Fruit fly (Drosophila melanogaster): ENCODE data around the gene Pex19.

Pex19 gene

DNA sequence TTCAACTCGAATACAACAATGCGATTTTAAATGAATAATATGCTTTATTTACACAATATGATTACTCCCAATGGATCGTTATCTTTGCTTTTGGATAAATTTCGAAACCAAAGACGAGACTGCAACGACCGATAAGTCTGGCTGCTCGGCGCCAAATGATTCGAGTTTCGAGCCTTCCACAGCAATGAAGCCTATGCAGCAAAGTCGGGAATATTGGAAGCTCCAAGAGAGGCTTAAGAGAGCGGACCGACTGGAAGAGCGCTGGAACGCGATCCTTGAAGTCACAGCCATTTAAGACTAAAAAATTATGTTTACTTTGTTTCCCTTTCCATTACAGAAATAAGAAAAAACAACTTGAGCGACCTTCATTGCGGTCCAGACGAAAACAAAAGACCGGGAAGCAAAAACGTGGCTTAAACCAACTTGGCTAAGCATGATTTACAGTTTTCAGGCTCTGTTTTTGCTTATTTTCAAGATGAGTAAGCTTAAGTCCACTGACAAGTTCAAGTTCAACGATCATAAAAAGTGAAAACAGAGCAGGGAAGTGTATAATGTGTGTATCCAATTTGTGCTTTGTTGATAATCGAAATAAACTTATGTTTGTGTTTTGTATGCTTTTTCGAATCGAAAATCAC lies 24.9 kb upstream of the Pex19 start, which contains the start of gene firl:
Gene firl, minus strand, starts transcription at position 159 of the 635 bp plus-strand sequence.
- TF ChIP-seq ttk (optimal IDR thresholded peaks at IDR 0.05) (no peak), Sin3A (optimal IDR thresholded peaks at IDR 0.05) (no peak), Myc (optimal IDR thresholded peaks at IDR 0.05) (no peak), h (optimal IDR thresholded peaks at IDR 0.05) (no peak), psq (optimal IDR thresholded peaks at IDR 0.05) (no peak)

DNA sequence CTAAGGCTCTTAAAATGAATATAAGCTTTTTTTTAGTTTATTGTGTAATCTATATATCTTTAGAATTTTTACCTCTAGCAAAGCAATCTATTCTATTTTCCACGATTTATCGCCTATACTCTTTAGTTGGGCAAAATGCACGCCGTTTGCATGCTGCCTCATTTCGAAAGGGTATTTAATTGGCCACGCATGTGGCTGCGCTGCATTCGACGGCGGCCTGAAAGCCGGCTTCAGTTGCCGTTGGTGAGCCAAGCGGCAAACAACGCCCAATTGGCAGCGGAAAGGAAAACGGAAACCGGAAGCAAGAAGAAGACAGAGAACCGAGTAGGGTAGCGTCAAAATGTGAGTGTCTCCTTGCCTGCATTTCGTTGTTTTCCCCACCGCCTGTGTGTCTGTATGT lies 15.8 kb upstream of the Pex19 start, which contains the start of gene CG14947:
Gene CG14947, plus strand, starts transcription at position 251 of the 400 bp plus-strand sequence.
- TF ChIP-seq insv (optimal IDR thresholded peaks at IDR 0.05) = no peak
- TF ChIP-seq h (optimal IDR thresholded peaks at IDR 0.05) = no peak
- TF ChIP-seq Sin3A (optimal IDR thresholded peaks at IDR 0.05) = no peak
- no peak for TF ChIP-seq ttk (optimal IDR thresholded peaks at IDR 0.05)
- TF ChIP-seq Myc (optimal IDR thresholded peaks at IDR 0.05) = no peak
- no peak for TF ChIP-seq psq (optimal IDR thresholded peaks at IDR 0.05)

DNA sequence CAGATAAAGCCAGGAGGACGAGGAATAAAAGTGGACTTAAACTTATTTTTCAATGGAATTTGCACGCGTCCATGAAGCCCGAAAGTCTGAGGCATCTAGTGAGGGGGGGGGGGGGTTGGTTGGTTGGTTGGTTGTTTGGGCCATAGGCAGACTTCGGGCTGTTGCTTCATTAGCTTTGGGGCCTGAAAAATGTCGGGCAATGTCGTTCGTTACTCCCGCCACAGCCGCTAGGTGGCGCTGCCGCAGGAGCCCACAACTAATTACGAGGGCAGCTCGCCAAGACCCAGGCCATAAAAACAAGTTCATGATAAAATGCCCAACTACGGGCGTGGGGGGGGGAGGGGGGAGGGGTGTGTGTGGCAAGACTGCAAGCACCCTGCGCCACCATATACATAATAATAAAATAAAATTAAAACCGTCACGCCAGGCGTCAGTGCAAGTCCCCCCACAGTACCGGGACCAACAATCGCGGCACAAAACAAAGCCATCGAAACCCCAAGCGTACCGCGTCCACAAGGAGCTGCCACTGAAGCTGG lies 13.4 kb upstream of the Pex19 start:
- TF ChIP-seq insv (optimal IDR thresholded peaks at IDR 0.05) (no peak), psq (optimal IDR thresholded peaks at IDR 0.05) (no peak), h (optimal IDR thresholded peaks at IDR 0.05) (no peak), Myc (optimal IDR thresholded peaks at IDR 0.05) (no peak), Sin3A (optimal IDR thresholded peaks at IDR 0.05) (no peak), ttk (optimal IDR thresholded peaks at IDR 0.05) (no peak)

DNA sequence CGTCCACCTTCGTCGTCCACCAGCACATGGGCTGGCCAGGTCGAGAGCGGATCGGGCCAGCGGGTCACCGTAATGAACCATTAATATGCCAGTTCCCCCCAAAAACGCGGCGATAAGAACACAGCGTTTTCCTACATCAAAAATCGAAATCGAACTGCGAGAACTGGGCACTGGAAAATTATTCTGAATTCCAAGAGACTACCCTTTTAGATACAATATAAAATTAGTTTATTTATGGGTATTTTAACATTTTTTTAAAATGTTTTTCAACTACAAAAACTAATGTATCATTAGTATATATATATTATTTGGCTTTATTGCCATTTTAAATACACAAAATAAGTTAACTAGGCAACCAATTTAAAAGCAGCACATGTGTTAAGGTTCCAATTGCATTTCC lies 12.9 kb upstream of the Pex19 start:
- TF ChIP-seq psq (optimal IDR thresholded peaks at IDR 0.05) (no peak), Myc (optimal IDR thresholded peaks at IDR 0.05) (no peak), Sin3A (optimal IDR thresholded peaks at IDR 0.05) (no peak), insv (optimal IDR thresholded peaks at IDR 0.05) (no peak), ttk (optimal IDR thresholded peaks at IDR 0.05) (no peak), h (optimal IDR thresholded peaks at IDR 0.05) (no peak)

- TF ChIP-seq Myc (optimal IDR thresholded peaks at IDR 0.05) = no peak
- TF ChIP-seq ttk (optimal IDR thresholded peaks at IDR 0.05) = no peak
- TF ChIP-seq Sin3A (optimal IDR thresholded peaks at IDR 0.05) = no peak
- no peak for TF ChIP-seq insv (optimal IDR thresholded peaks at IDR 0.05)
- TF ChIP-seq h (optimal IDR thresholded peaks at IDR 0.05) = no peak
Measured at dm6 chr2L:12079827-12080381, 11.7 kb upstream of the Pex19 start.

DNA sequence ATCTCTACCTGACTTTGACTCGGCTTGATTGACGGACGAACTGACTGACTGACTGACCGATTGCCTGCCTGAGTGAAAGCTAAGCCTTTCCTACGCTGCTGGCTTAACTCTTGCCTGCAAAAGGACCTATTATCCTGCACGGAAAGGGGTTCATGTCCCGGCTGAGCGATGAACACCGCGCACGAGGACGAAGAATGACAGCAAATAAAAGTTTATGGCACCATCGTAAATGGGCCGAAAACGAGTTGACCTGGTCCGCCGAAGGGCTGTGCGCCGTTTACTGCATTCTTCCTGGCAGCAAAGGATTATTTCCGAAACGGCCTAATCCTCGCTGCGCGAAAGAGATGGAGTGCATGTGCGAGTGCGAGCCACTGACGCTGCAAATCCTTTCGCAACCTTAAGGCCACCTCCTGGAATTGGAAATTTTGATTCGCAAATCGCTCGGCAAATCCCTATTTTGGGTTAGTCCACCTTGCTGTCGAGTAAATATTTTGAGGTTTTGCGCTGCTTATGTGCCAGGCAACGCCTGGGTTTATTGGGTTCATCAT lies 10.4 kb upstream of the Pex19 start:
- TF ChIP-seq Myc (optimal IDR thresholded peaks at IDR 0.05) (no peak), psq (optimal IDR thresholded peaks at IDR 0.05) (no peak)

DNA sequence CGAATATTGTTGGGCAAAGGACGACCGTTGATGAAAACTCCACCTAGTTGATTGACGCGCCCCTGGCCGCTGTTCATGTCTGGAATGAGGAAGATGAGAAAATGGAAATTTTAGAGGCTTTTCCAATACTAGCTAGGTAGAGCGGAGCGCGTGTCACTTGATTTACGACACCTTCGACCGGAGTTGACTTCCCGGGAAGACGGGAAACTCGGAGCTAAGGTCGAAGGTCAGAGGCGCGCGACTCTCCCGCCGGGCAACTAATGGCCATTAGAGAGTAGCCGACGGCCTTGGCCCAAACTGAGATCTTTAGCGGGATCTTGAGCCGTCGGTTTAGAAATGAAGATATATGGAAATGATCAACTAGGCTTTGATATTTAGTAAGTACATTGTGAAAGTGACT lies 6.6 kb upstream of the Pex19 start:
- TF ChIP-seq psq (optimal IDR thresholded peaks at IDR 0.05) = no peak
- TF ChIP-seq h (optimal IDR thresholded peaks at IDR 0.05) = no peak

dm6 chr2L:12085619-12086171 lies 5.9 kb upstream of the Pex19 start, which contains the start of gene prd:
TSS of gene prd (minus strand) at chr2L:12085827.
- TF ChIP-seq insv (optimal IDR thresholded peaks at IDR 0.05) = no peak
- TF ChIP-seq Myc (optimal IDR thresholded peaks at IDR 0.05) = no peak
- no peak for TF ChIP-seq ttk (optimal IDR thresholded peaks at IDR 0.05)
- TF ChIP-seq psq (optimal IDR thresholded peaks at IDR 0.05) = no peak
- TF ChIP-seq h (optimal IDR thresholded peaks at IDR 0.05) = no peak
- TF ChIP-seq Sin3A (optimal IDR thresholded peaks at IDR 0.05) = no peak

DNA sequence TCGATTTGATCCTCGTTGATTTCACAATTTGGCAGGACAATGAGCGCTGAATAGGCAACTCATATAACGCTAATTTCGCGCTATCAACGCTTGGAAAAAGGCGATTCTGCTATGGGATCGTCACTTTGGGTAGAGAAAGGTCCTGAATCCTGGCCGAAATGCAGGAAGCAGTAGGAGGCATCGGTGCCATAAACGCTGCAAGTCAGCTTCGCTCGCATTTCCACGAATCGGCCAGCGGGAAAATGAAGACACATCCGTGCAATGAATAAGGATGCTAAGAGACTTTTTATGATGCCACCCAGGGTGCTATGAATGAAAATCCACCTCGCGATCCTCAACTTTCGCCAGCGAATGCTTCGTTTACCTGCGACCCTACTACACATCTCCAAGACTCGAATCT lies 4.2 kb upstream of the Pex19 start:
- TF ChIP-seq ttk (optimal IDR thresholded peaks at IDR 0.05) = no peak
- TF ChIP-seq psq (optimal IDR thresholded peaks at IDR 0.05) = no peak
- TF ChIP-seq h (optimal IDR thresholded peaks at IDR 0.05) = no peak
- TF ChIP-seq Sin3A (optimal IDR thresholded peaks at IDR 0.05) = no peak
- TF ChIP-seq Myc (optimal IDR thresholded peaks at IDR 0.05) = no peak
- TF ChIP-seq insv (optimal IDR thresholded peaks at IDR 0.05) = no peak

dm6 chr2L:12089145-12089544 lies 2.5 kb upstream of the Pex19 start:
- TF ChIP-seq Sin3A (optimal IDR thresholded peaks at IDR 0.05) (no peak), ttk (optimal IDR thresholded peaks at IDR 0.05) (no peak), insv (optimal IDR thresholded peaks at IDR 0.05) (no peak), Myc (optimal IDR thresholded peaks at IDR 0.05) (no peak), psq (optimal IDR thresholded peaks at IDR 0.05) (no peak), h (optimal IDR thresholded peaks at IDR 0.05) (no peak)

DNA sequence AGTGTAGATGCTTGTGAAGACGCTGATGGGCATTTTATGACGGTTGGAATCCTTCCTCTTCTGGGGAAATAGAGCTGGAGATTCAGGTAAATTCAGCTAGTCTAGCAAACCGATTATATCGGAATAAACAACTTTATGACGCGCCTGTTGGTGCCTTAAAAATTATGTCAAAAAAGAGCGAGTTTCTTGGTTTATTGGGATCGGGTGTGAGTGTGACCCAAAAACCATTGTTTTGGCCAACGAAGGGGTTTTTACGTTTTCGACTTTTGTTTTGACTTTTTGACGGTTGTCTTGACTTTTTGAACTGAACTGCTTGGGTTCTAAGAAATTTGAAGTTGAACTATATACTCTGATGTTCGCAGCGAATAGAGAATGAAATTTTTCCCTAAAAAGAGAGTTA lies 419 bp downstream of the Pex19 start:
- TF ChIP-seq psq (optimal IDR thresholded peaks at IDR 0.05) (no peak), Myc (optimal IDR thresholded peaks at IDR 0.05) (no peak), Sin3A (optimal IDR thresholded peaks at IDR 0.05) (no peak), ttk (optimal IDR thresholded peaks at IDR 0.05) (no peak), insv (optimal IDR thresholded peaks at IDR 0.05) (no peak), h (optimal IDR thresholded peaks at IDR 0.05) (no peak)

DNA sequence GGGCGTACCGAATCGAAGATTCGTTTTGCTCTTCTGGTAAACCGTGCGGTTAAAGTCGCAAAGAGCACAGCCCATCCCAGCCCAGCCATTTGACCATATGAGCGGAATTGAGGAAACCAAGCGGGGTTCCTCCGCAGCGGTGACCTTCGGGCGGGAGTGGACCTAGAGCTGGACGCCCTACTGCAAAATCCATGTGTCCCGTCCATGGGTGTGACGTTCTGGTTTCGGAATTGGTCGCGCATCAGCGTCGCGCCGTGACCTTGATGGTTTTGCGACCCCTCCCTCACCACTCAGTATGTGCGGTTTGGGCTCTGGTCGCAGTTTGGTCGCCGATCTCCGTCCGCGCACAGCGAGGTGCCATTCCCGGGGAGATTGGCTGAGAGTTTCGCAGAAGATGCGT lies 1.1 kb downstream of the Pex19 start:
- TF ChIP-seq psq (optimal IDR thresholded peaks at IDR 0.05) (no peak), Sin3A (optimal IDR thresholded peaks at IDR 0.05) (no peak), Myc (optimal IDR thresholded peaks at IDR 0.05) (no peak), insv (optimal IDR thresholded peaks at IDR 0.05) (no peak), h (optimal IDR thresholded peaks at IDR 0.05) (no peak), ttk (optimal IDR thresholded peaks at IDR 0.05) (no peak)
